Worm (Caenorhabditis elegans) whole organism, L4 larva: Measurements from ENCODE around the gene nhr-288.

Experiments used
- D1046.2 ChIP-seq: fragments of 200-800 bp; sonication (Bioruptor generic); IDR thresholded peaks from 2 replicates; pipeline ENCODE4 v1.3.6; 2022; ENCODE audit warnings: missing genetic modification characterization, missing compliant biosample characterization
- F26F4.8 ChIP-seq: fragments of 200-800 bp; sonication (Bioruptor generic); conservative IDR thresholded peaks from 2 replicates; pipeline ENCODE4 v1.3.6; 2022; ENCODE audit warnings: missing genetic modification characterization, missing compliant biosample characterization
- F37D6.2 ChIP-seq: sonication (generic microtip); optimal IDR thresholded peaks from 2 replicates; lab custom pipeline; 2016; ENCODE audit warnings: mild to moderate bottlenecking, missing genetic modification characterization, missing compliant biosample characterization
- F49E8.2 ChIP-seq: sonication (generic microtip); optimal IDR thresholded peaks from 2 replicates; lab custom pipeline; 2016; ENCODE audit warnings: missing compliant biosample characterization, mild to moderate bottlenecking, missing genetic modification characterization, borderline replicate concordance
- R02D3.7 ChIP-seq: fragments of 150-350 bp; sonication (generic microtip); optimal IDR thresholded peaks from 3 replicates; lab custom pipeline; 2014; ENCODE audit warnings: missing biosample characterization, missing genetic modification characterization
- Y48G9A.11 ChIP-seq: fragments of 200-800 bp; sonication (Bioruptor generic); IDR thresholded peaks from 2 replicates; pipeline ENCODE4 v1.3.6; 2022; ENCODE audit warnings: missing genetic modification reagents, missing genetic modification characterization, missing compliant biosample characterization
- ZK337.2 ChIP-seq: fragments of 200-800 bp; sonication (Bioruptor generic); IDR thresholded peaks from 2 replicates; pipeline ENCODE4 v1.3.6; 2022; ENCODE audit warnings: missing genetic modification reagents, missing genetic modification characterization, missing compliant biosample characterization
- ZK546.5 ChIP-seq, 2 experiments: sonication (generic microtip); optimal IDR thresholded peaks; 2 replicates each; lab custom pipeline; 2017; ENCODE audit warnings: missing biosample characterization in 2 of 2, missing genetic modification characterization in 2 of 2
- arid-1 ChIP-seq: fragments of 200-800 bp; sonication (Bioruptor generic); conservative IDR thresholded peaks from 2 replicates; pipeline ENCODE4 v1.3.6; 2022; ENCODE audit warnings: missing genetic modification reagents, missing genetic modification characterization, missing compliant biosample characterization
- attf-4 ChIP-seq: sonication (generic microtip); optimal IDR thresholded peaks from 3 replicates; lab custom pipeline; 2017; ENCODE audit warnings: missing biosample characterization, missing genetic modification characterization
- ceh-28 ChIP-seq: fragments of 150-350 bp; optimal IDR thresholded peaks from 2 replicates; lab custom pipeline; 2014; ENCODE audit warnings: missing biosample characterization, missing genetic modification reagents, missing genetic modification characterization
- ceh-62 ChIP-seq: sonication (generic microtip); optimal IDR thresholded peaks from 2 replicates; lab custom pipeline; 2017; ENCODE audit warnings: missing biosample characterization, missing genetic modification characterization
- ceh-82 ChIP-seq: sonication (generic microtip); optimal IDR thresholded peaks from 2 replicates; lab custom pipeline; 2017; ENCODE audit warnings: missing biosample characterization, missing genetic modification characterization
- ctbp-1 ChIP-seq: fragments of 200-800 bp; sonication (Bioruptor generic); IDR thresholded peaks from 2 replicates; pipeline ENCODE4 v1.3.6; 2022; ENCODE audit warnings: missing genetic modification reagents, missing genetic modification characterization, missing compliant biosample characterization
- dmd-6 ChIP-seq: fragments of 200-800 bp; sonication (Bioruptor generic); IDR thresholded peaks from 2 replicates; pipeline ENCODE4 v1.3.6; 2022; ENCODE audit warnings: missing genetic modification reagents, missing genetic modification characterization, missing compliant biosample characterization
- dmd-8 ChIP-seq: fragments of 200-800 bp; sonication (Bioruptor generic); IDR thresholded peaks from 2 replicates; pipeline ENCODE4 v1.3.6; 2022; ENCODE audit warnings: missing genetic modification characterization, missing compliant biosample characterization
- dve-1 ChIP-seq: sonication (generic microtip); optimal IDR thresholded peaks from 2 replicates; lab custom pipeline; 2017; ENCODE audit warnings: antibody characterized with exemption, mild to moderate bottlenecking, missing genetic modification characterization, missing compliant biosample characterization; ENCODE audit not compliant: insufficient read depth
- egl-27 ChIP-seq: sonication (generic microtip); optimal IDR thresholded peaks from 3 replicates; lab custom pipeline; 2017; ENCODE audit warnings: missing biosample characterization, missing genetic modification reagents, missing genetic modification characterization
- egl-43 ChIP-seq: fragments of 200-800 bp; sonication (Bioruptor generic); IDR thresholded peaks from 2 replicates; pipeline ENCODE4 v1.3.6; 2022; ENCODE audit warnings: missing genetic modification reagents, missing genetic modification characterization, missing compliant biosample characterization
- hif-1 ChIP-seq, 2 experiments: sonication (generic microtip); optimal IDR thresholded peaks; 2 replicates each; lab custom pipeline; 2016 to 2017; ENCODE audit warnings: missing compliant biosample characterization in 2 of 2, missing genetic modification characterization in 2 of 2, missing genetic modification reagents in 2 of 2, missing genotype in 2 of 2, mild to moderate bottlenecking in 1 of 2
- hlh-11 ChIP-seq: fragments of 200-800 bp; sonication (Bioruptor generic); optimal IDR thresholded peaks from 2 replicates; lab custom pipeline; 2018; ENCODE audit warnings: mild to moderate bottlenecking, missing genetic modification characterization, missing compliant biosample characterization
- jun-1 ChIP-seq: fragments of 150-350 bp; optimal IDR thresholded peaks from 2 replicates; lab custom pipeline; 2014; ENCODE audit warnings: missing biosample characterization, missing genetic modification reagents, missing genetic modification characterization
- lin-1 ChIP-seq: fragments of 200-800 bp; sonication (Bioruptor generic); IDR thresholded peaks from 2 replicates; pipeline ENCODE4 v1.3.6; 2022; ENCODE audit warnings: missing genetic modification reagents, missing genetic modification characterization, missing compliant biosample characterization
- lin-13 ChIP-seq: fragments of 150-350 bp; optimal IDR thresholded peaks from 2 replicates; lab custom pipeline; 2014; ENCODE audit warnings: missing biosample characterization, missing genetic modification reagents, missing genetic modification characterization
- lin-38 ChIP-seq: fragments of 200-800 bp; sonication (Bioruptor generic); IDR thresholded peaks from 2 replicates; pipeline ENCODE4 v1.3.6; 2022; ENCODE audit warnings: missing genetic modification reagents, missing genetic modification characterization, missing compliant biosample characterization
- lsy-2 ChIP-seq, 2 experiments: fragments of 150-350 bp in 1 of 2; sonication (generic microtip) in 1 of 2; optimal IDR thresholded peaks; 2 replicates each; lab custom pipeline; 2014 to 2017; ENCODE audit warnings: missing biosample characterization in 2 of 2, missing genetic modification characterization in 2 of 2
- mdt-29 ChIP-seq: fragments of 200-800 bp; sonication (Bioruptor generic); IDR thresholded peaks from 2 replicates; pipeline ENCODE4 v1.3.6; 2022; ENCODE audit warnings: missing genetic modification reagents, missing genetic modification characterization, missing compliant biosample characterization
- mep-1 ChIP-seq: fragments of 150-350 bp; sonication (generic microtip); optimal IDR thresholded peaks from 3 replicates; lab custom pipeline; 2014; ENCODE audit warnings: missing biosample characterization, missing genetic modification characterization
- mxl-3 ChIP-seq: fragments of 200-800 bp; sonication (Bioruptor generic); optimal IDR thresholded peaks from 2 replicates; lab custom pipeline; 2018; ENCODE audit warnings: mild to moderate bottlenecking, missing genetic modification characterization, missing compliant biosample characterization
- nhr-102 ChIP-seq: sonication (generic microtip); optimal IDR thresholded peaks from 2 replicates; lab custom pipeline; 2016; ENCODE audit warnings: mild to moderate bottlenecking, missing genetic modification characterization, moderate library complexity, missing compliant biosample characterization
- nhr-111 ChIP-seq: fragments of 200-800 bp; sonication (Bioruptor generic); optimal IDR thresholded peaks from 2 replicates; lab custom pipeline; 2018; ENCODE audit warnings: mild to moderate bottlenecking, missing genetic modification characterization, missing compliant biosample characterization
- nhr-25 ChIP-seq: sonication (generic microtip); optimal IDR thresholded peaks from 2 replicates; lab custom pipeline; 2017; ENCODE audit warnings: missing genetic modification characterization, mild to moderate bottlenecking, missing compliant biosample characterization, antibody characterized with exemption, moderate library complexity, borderline replicate concordance; ENCODE audit not compliant: insufficient read depth
- nhr-48 ChIP-seq: sonication (generic microtip); optimal IDR thresholded peaks from 2 replicates; lab custom pipeline; 2016; ENCODE audit warnings: mild to moderate bottlenecking, missing genetic modification characterization, missing compliant biosample characterization
- nhr-6 ChIP-seq: fragments of 150-350 bp; optimal IDR thresholded peaks from 2 replicates; lab custom pipeline; 2014; ENCODE audit warnings: missing biosample characterization, missing genetic modification characterization
- pha-4 ChIP-seq, 2 experiments: fragments of 150-350 bp in 1 of 2; fragments of 200-800 bp in 1 of 2; sonication (Bioruptor generic) in 1 of 2; IDR thresholded peaks in 1 of 2; optimal IDR thresholded peaks in 1 of 2; 2 replicates each; pipeline versions ENCODE4 v1.3.6 to Lab custom; 2014 to 2022; ENCODE audit warnings: missing genetic modification characterization in 2 of 2, missing genetic modification reagents in 2 of 2, missing biosample characterization in 1 of 2, missing compliant biosample characterization in 1 of 2
- set-16 ChIP-seq: fragments of 200-800 bp; sonication (Bioruptor generic); IDR thresholded peaks from 2 replicates; pipeline ENCODE4 v1.3.6; 2022; ENCODE audit warnings: missing genetic modification reagents, missing genetic modification characterization, missing compliant biosample characterization
- spr-1 ChIP-seq: sonication (generic microtip); optimal IDR thresholded peaks from 2 replicates; lab custom pipeline; 2016; ENCODE audit warnings: mild to moderate bottlenecking, missing genetic modification characterization, missing compliant biosample characterization
- spr-3 ChIP-seq: fragments of 200-800 bp; sonication (Bioruptor generic); optimal IDR thresholded peaks from 2 replicates; lab custom pipeline; 2018; ENCODE audit warnings: mild to moderate bottlenecking, missing genetic modification characterization, missing compliant biosample characterization
- vab-7 ChIP-seq: fragments of 200-800 bp; sonication (Bioruptor generic); IDR thresholded peaks from 2 replicates; pipeline ENCODE4 v1.3.6; 2022; ENCODE audit warnings: missing genetic modification reagents, missing genetic modification characterization, missing compliant biosample characterization
- zag-1 ChIP-seq: fragments of 150-350 bp; optimal IDR thresholded peaks from 2 replicates; lab custom pipeline; 2014; ENCODE audit warnings: missing biosample characterization, missing genetic modification characterization
- zfp-2 ChIP-seq: sonication (generic microtip); optimal IDR thresholded peaks from 2 replicates; lab custom pipeline; 2016; ENCODE audit warnings: mild to moderate bottlenecking, missing genetic modification characterization, missing compliant biosample characterization
- zip-2 ChIP-seq: fragments of 150-350 bp; optimal IDR thresholded peaks from 2 replicates; lab custom pipeline; 2014; ENCODE audit warnings: missing biosample characterization, missing genetic modification characterization
- ztf-11 ChIP-seq: fragments of 150-350 bp; optimal IDR thresholded peaks from 2 replicates; lab custom pipeline; 2014; ENCODE audit warnings: missing biosample characterization, missing genetic modification characterization

Gene nhr-288

ce11 chrV:18389046-18389445, 6.6 kb upstream of the nhr-288 start, which contains the start of the genes Y51A2B.4 and Y51A2B.5:
Gene Y51A2B.4, minus strand, starts transcription at chrV:18389146.
Gene Y51A2B.5, plus strand, starts transcription at chrV:18389277.
- TF ChIP-seq lsy-2 (tag; optimal IDR thresholded peaks at IDR 0.05; lab: Kevin White, UChicago), result no peak
- TF ChIP-seq nhr-25 (tag; lab: Kevin White, UChicago), result no peak
- no peak for TF ChIP-seq pha-4 (GFP tag; IDR thresholded peaks at IDR 0.05; lab: Robert Waterston, UW)
- no peak for TF ChIP-seq pha-4 (tag; optimal IDR thresholded peaks at IDR 0.05; lab: Kevin White, UChicago)
- TF ChIP-seq jun-1 (tag; lab: Kevin White, UChicago), result no peak
- no peak for TF ChIP-seq arid-1 (GFP tag; lab: Robert Waterston, UW)
- TF ChIP-seq ceh-82 (tag; lab: Kevin White, UChicago), result no peak
- TF ChIP-seq ceh-28 (tag; lab: Kevin White, UChicago), result no peak
- no peak for TF ChIP-seq nhr-111 (GFP tag; lab: Kevin White, UChicago)
- TF ChIP-seq Y48G9A.11, result no peak
- no peak for TF ChIP-seq F26F4.8 (GFP tag; lab: Robert Waterston, UW)
- TF ChIP-seq ctbp-1 (GFP tag; lab: Robert Waterston, UW), result no peak

- TF ChIP-seq nhr-48, result no peak
- no peak for TF ChIP-seq zag-1 (tag; lab: Kevin White, UChicago)
- TF ChIP-seq nhr-6, result no peak
- no peak for TF ChIP-seq lin-1
- TF ChIP-seq mxl-3 (GFP tag; lab: Kevin White, UChicago), result no peak
- no peak for TF ChIP-seq mdt-29
- no peak for TF ChIP-seq ceh-62 (tag; lab: Kevin White, UChicago)
These were observed 3.7 kb downstream of the nhr-288 start, which contains the start of gene Y51A2B.8 for ce11 chrV:18378819-18379218. Gene Y51A2B.8, plus strand, starts transcription at chrV:18379119.

DNA sequence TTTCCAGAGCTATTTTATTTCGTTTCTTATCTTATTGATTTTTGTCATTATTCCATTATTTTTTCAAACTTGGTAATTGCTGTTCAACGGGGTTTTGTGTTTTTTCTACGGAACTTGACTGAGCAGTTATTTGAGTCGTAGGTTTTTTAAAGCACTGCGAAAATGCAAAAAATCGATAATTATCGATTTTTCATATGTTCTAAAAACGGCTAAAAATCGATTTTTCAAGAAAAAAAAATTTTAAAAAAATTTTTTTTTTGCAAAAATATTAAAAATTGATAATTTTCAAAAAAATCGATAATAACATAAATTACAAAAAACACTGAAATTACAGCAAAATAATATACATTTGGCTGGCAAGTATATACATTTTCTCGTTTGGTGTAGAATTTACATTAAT, 6.9 kb downstream of the nhr-288 start:
- no peak for TF ChIP-seq F37D6.2 (tag; lab: Kevin White, UChicago)
- peak; percentile 78 for TF ChIP-seq ceh-28 (tag; lab: Kevin White, UChicago)

- no peak for TF ChIP-seq dmd-6 (GFP tag; lab: Robert Waterston, UW)
- no peak for TF ChIP-seq lsy-2 (tag; optimal IDR thresholded peaks at IDR 0.05; lab: Kevin White, UChicago)
- TF ChIP-seq lin-38 (GFP tag; lab: Robert Waterston, UW), result no peak
- no peak for TF ChIP-seq ctbp-1 (GFP tag; lab: Robert Waterston, UW)
- no peak for TF ChIP-seq ceh-82 (tag; lab: Kevin White, UChicago)
- TF ChIP-seq ceh-62 (tag; lab: Kevin White, UChicago), result no peak
- no peak for TF ChIP-seq F26F4.8 (GFP tag; lab: Robert Waterston, UW)
- TF ChIP-seq zip-2 (tag; lab: Kevin White, UChicago), result no peak
- TF ChIP-seq D1046.2 (GFP tag; lab: Robert Waterston, UW), result no peak
- TF ChIP-seq egl-43 (GFP tag; lab: Robert Waterston, UW), result no peak
These were observed 8.3 kb downstream of the nhr-288 start, which contains the start of gene Y51A2B.2 for ce11 chrV:18374194-18374593. Gene Y51A2B.2, plus strand, starts transcription at chrV:18374494.

DNA sequence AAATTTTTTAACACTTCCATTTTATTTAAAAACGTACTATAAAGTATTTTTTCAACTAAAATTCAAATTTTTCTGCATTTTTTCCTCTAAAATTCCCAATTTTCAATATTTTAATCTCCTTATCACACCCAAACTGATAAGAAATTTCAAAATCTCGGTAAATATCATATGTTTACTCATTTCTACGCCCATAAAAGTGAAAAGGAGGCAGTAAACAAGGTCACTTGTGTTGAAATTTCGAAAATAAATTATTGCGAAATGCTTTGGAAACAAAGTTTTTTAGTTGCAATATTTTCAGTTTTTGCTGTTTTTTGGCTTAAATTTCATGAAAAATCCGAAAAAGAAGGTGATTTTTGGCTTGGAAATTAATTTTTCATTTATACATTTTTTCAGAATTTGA, 10.9 kb downstream of the nhr-288 start, which contains the start of gene C08E8.4:
Gene C08E8.4, plus strand, starts transcription at position 268 of the 400 bp plus-strand sequence.
- TF ChIP-seq lin-13 (no peak), spr-3 (GFP tag; lab: Kevin White, UChicago) (no peak), spr-1 (tag; lab: Kevin White, UChicago) (no peak), hif-1 (tag; optimal IDR thresholded peaks at IDR 0.05; lab: Kevin White, UChicago) (no peak), dmd-8 (no peak), dve-1 (tag; lab: Kevin White, UChicago) (peak; percentile 72), mep-1 (tag; lab: Kevin White, UChicago) (peak; percentile 10), hlh-11 (tag; lab: Kevin White, UChicago) (no peak), F49E8.2 (tag; lab: Kevin White, UChicago) (no peak), nhr-102 (no peak), zag-1 (tag; lab: Kevin White, UChicago) (no peak), R02D3.7 (tag; lab: Kevin White, UChicago) (no peak), egl-27 (tag; lab: Kevin White, UChicago) (no peak), ZK337.2 (GFP tag; lab: Robert Waterston, UW) (no peak), zfp-2 (tag; lab: Kevin White, UChicago) (no peak), attf-4 (tag; lab: Kevin White, UChicago) (no peak), set-16 (no peak), ZK546.5 (tag; optimal IDR thresholded peaks at IDR 0.05; lab: Kevin White, UChicago) (no peak), nhr-111 (GFP tag; lab: Kevin White, UChicago) (no peak), vab-7 (GFP tag; lab: Robert Waterston, UW) (no peak), ztf-11 (tag; lab: Kevin White, UChicago) (no peak)
